Fruit fly (Drosophila melanogaster) whole organism: ENCODE results near the gene CG44428.

Source experiments
- Dll ChIP-seq: fragments of >200 bp; optimal IDR thresholded peaks from 2 replicates; lab custom pipeline; 2017
- usp ChIP-seq: fragments of >200 bp; optimal IDR thresholded peaks from 2 replicates; lab custom pipeline; 2017; ENCODE audit warnings: missing biosample characterization, missing genetic modification characterization, mixed read lengths

DNA sequence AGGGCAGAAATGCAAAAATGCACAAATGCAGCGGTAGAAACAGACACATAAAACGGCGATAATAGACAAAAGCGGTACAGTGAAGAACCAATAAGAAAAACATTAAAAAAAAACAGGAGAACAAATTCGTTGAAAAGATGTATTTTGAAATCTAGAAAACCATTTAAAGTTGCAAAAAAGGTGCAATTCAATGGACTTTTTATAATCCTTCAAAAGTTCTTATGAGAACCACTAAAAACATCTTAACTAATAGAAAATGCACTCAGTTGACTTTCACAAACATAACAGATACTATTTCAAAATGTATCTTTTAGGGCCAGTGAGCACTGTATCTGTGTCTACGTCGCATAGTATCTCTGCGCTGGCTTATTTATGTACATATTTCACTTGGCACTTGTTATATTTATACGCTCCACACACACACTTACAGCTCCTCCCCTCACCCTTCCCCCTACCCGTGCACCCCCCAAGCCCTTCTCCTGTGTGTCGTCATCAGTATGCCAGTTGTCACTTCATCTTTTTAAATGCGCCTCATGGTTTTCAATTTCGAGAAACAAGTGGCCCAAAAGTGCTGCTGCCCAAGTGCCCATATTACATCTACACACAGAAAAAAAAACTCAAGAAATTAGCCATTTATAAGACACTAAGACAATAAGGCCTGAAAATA lies 35.6 kb upstream of the CG44428 start:
- no peak for TF ChIP-seq Dll (lab: Kevin White, UChicago)
- no peak for TF ChIP-seq usp (GFP tag; lab: Kevin White, UChicago)
